Worm (Caenorhabditis elegans) whole organism, young adult: Measurements from ENCODE around the gene D1086.18.

Experiments used
- D2030.7 ChIP-seq: fragments of 200-800 bp; sonication (Bioruptor generic); IDR thresholded peaks from 2 replicates; pipeline ENCODE4 v1.3.6; 2022; ENCODE audit warnings: missing genetic modification reagents, missing genetic modification characterization, missing compliant biosample characterization
- T26A5.8 ChIP-seq: sonication (generic microtip); optimal IDR thresholded peaks from 2 replicates; lab custom pipeline; 2016; ENCODE audit warnings: missing genetic modification characterization, missing compliant biosample characterization
- Y53G8AR.9 ChIP-seq: fragments of 200-800 bp; sonication (Bioruptor generic); conservative IDR thresholded peaks from 2 replicates; pipeline ENCODE4 v1.3.6; 2022; ENCODE audit warnings: missing genetic modification reagents, missing genetic modification characterization, missing compliant biosample characterization
- ama-1 ChIP-seq, 3 experiments: fragments of 150-350 bp in 1 of 3; sonication (generic microtip) in 2 of 3; optimal IDR thresholded peaks; 2 replicates each; lab custom pipeline; 2014 to 2018; ENCODE audit warnings: missing biosample characterization in 2 of 3, missing genetic modification characterization in 2 of 3, missing genetic modification reagents in 2 of 3
- dpff-1 ChIP-seq: sonication (generic microtip); optimal IDR thresholded peaks from 2 replicates; lab custom pipeline; 2017; ENCODE audit warnings: mild to moderate bottlenecking, missing genetic modification characterization, missing compliant biosample characterization
- gei-17 ChIP-seq: fragments of 200-800 bp; sonication (Bioruptor generic); optimal IDR thresholded peaks from 2 replicates; lab custom pipeline; 2018; ENCODE audit warnings: mild to moderate bottlenecking, missing genetic modification characterization, missing compliant biosample characterization
- lin-35 ChIP-seq, 3 experiments: fragments of 150-350 bp in 2 of 3; sonication (generic microtip) in 1 of 3; optimal IDR thresholded peaks; 2 replicates each; lab custom pipeline; 2014 to 2018; ENCODE audit warnings: missing biosample characterization in 3 of 3, missing genetic modification characterization in 3 of 3, missing genetic modification reagents in 3 of 3
- lin-54 ChIP-seq: fragments of 200-800 bp; sonication (Bioruptor generic); optimal IDR thresholded peaks from 2 replicates; lab custom pipeline; 2018; ENCODE audit warnings: mild to moderate bottlenecking, missing genetic modification characterization, missing compliant biosample characterization
- nfya-2 ChIP-seq: fragments of 200-800 bp; sonication (Bioruptor generic); IDR thresholded peaks from 2 replicates; pipeline ENCODE4 v1.3.6; 2022; ENCODE audit warnings: missing genetic modification reagents, missing genetic modification characterization, missing compliant biosample characterization
- rpc-1 ChIP-seq, 2 experiments: fragments of 150-350 bp in 1 of 2; sonication (generic microtip) in 1 of 2; optimal IDR thresholded peaks; 2 replicates each; lab custom pipeline; 2014 to 2018; ENCODE audit warnings: missing biosample characterization in 1 of 2, missing genetic modification characterization in 1 of 2, missing genetic modification reagents in 1 of 2, missing genotype in 1 of 2
- unc-62 ChIP-seq: fragments of 150-350 bp; optimal IDR thresholded peaks from 2 replicates; lab custom pipeline; 2014; ENCODE audit warnings: missing biosample characterization, missing genetic modification reagents, missing genetic modification characterization

DNA sequence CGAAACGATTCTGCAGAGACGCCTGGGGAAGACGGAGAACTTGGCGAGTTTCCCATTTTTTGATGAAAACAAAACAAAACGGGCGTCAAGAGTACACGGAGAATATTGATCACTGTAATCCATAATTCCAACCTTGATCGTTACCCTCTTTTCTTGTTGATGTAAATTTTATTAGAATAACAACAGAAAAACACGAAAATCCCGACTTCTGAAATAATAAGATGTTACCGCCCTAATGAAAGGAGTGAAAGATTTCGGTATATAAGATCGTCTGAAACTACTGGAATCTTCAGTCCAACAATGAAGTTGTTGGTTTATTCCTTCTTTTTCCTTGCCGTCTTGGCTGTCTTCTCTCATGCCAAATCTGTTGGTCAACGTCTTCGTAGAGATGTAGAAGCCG lies 18.3 kb downstream of the D1086.18 start, which contains the start of gene D1086.9:
- TF ChIP-seq Y53G8AR.9 (GFP tag; lab: Robert Waterston, UW), result no peak
- TF ChIP-seq unc-62 (GFP tag; lab: Kevin White, UChicago), result no peak
- no peak for TF ChIP-seq gei-17 (GFP tag; lab: Kevin White, UChicago)
- TF ChIP-seq nfya-2 (GFP tag; lab: Robert Waterston, UW), result no peak
- TF ChIP-seq lin-35 (GFP tag; optimal IDR thresholded peaks at IDR 0.05; lab: Kevin White, UChicago), result no peak
- TF ChIP-seq dpff-1 (tag; lab: Kevin White, UChicago), result no peak
- no peak for TF ChIP-seq ama-1 (optimal IDR thresholded peaks at IDR 0.05; lab: Kevin White, UChicago)
- TF ChIP-seq ama-1 (GFP tag; optimal IDR thresholded peaks at IDR 0.05; lab: Kevin White, UChicago), result no peak
- no peak for TF ChIP-seq rpc-1 (optimal IDR thresholded peaks at IDR 0.05; lab: Kevin White, UChicago)
- TF ChIP-seq rpc-1 (tag; optimal IDR thresholded peaks at IDR 0.05; lab: Kevin White, UChicago), result no peak
- TF ChIP-seq T26A5.8, result no peak
- TF ChIP-seq lin-54 (GFP tag; lab: Kevin White, UChicago), result no peak
- no peak for TF ChIP-seq D2030.7 (GFP tag; lab: Robert Waterston, UW)
